Fruit fly (Drosophila melanogaster): Measurements from ENCODE around the gene CG3386.

CG3386 gene

DNA sequence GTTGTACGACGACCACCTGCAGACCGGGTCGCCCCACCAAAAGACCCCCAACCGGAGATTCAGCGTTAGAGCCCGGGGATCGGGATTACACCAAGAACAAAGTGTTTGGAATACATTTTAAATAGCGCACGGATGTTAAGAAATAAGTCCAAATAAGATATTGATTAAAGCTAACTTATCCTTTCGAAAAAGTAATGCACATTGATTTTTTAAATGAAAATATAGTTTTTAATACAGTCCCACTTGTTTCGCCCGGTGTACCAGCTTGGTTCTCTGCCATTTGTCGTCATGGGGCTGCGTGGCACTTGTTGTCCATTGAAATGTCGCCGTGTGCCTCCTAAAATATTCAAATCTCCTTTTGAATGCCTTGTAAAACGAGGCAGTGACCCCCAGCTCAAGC, 38.8 kb upstream of the CG3386 start (continued):
- TF ChIP-seq CG6689 (GFP tag; IDR thresholded peaks at IDR 0.05) (peak; percentile 43), Oli (tag; optimal IDR thresholded peaks at IDR 0.05) (no peak), fd96Cb (tag; optimal IDR thresholded peaks at IDR 0.05) (peak; percentile 26), D19A (tag; optimal IDR thresholded peaks at IDR 0.05) (peak; percentile 5), esg (GFP tag; conservative IDR thresholded peaks at IDR 0.05) (peak; percentile 41; the same call in 1 of the 2 replicates), sob (GFP tag; IDR thresholded peaks at IDR 0.05) (no peak), klu (GFP tag; IDR thresholded peaks at IDR 0.05) (no peak), Spps (tag; optimal IDR thresholded peaks at IDR 0.05) (peak; percentile 19), kah (GFP tag; optimal IDR thresholded peaks at IDR 0.05) (peak; percentile 54), Pdp1 (GFP tag; optimal IDR thresholded peaks at IDR 0.05) (peak in 1 of 2 experiments; percentile 58), ro (GFP tag; IDR thresholded peaks at IDR 0.05) (no peak), croc (GFP tag; conservative IDR thresholded peaks at IDR 0.05) (peak; percentile 35; the same call in 1 of the 3 replicates), Ets97D (GFP tag; optimal IDR thresholded peaks at IDR 0.05) (no peak), zfh1 (GFP tag; IDR thresholded peaks at IDR 0.05) (peak; percentile 49; the same call in 2 of the 3 replicates), scrt (GFP tag; optimal IDR thresholded peaks at IDR 0.05) (no peak), HmgD (GFP tag; optimal IDR thresholded peaks at IDR 0.05) (no peak), org-1 (GFP tag; optimal IDR thresholded peaks at IDR 0.05) (peak; percentile 35), CG1024 (GFP tag; IDR thresholded peaks at IDR 0.05) (no peak), D (optimal IDR thresholded peaks at IDR 0.05) (no peak), D (GFP tag; optimal IDR thresholded peaks at IDR 0.05) (peak; percentile 45), CG1602 (GFP tag; optimal IDR thresholded peaks at IDR 0.05) (no peak), CG17385 (GFP tag; optimal IDR thresholded peaks at IDR 0.05) (peak; percentile 4), Tbp (GFP tag; optimal IDR thresholded peaks at IDR 0.05) (no peak), CG2129 (GFP tag; IDR thresholded peaks at IDR 0.05; ENCODE audit: partially characterized antibody) (no peak), Hmr (GFP tag; optimal IDR thresholded peaks at IDR 0.05) (no peak), CG3407 (GFP tag; optimal IDR thresholded peaks at IDR 0.05) (peak; percentile 29), CG12744 (GFP tag; optimal IDR thresholded peaks at IDR 0.05) (no peak), row (GFP tag; IDR thresholded peaks at IDR 0.05) (peak; percentile 53; the same call in 2 of the 3 replicates), pan (optimal IDR thresholded peaks at IDR 0.05) (no peak), pan (GFP tag; optimal IDR thresholded peaks at IDR 0.05 in 1 of 2, IDR thresholded peaks at IDR 0.05 in 1 of 2) (no peak), z (GFP tag; IDR thresholded peaks at IDR 0.05) (no peak), CG10431 (GFP tag; optimal IDR thresholded peaks at IDR 0.05) (no peak), ci (GFP tag; IDR thresholded peaks at IDR 0.05) (peak; percentile 42; the same call in 1 of the 3 replicates), Six4 (GFP tag; optimal IDR thresholded peaks at IDR 0.05) (peak; percentile 10), CG15479 (GFP tag; optimal IDR thresholded peaks at IDR 0.05) (no peak), CG16863 (GFP tag; optimal IDR thresholded peaks at IDR 0.05) (peak; percentile 21), Xrp1 (GFP tag; IDR thresholded peaks at IDR 0.05) (peak; percentile 72), nmo (GFP tag; optimal IDR thresholded peaks at IDR 0.05) (peak; percentile 38), Blimp-1 (GFP tag; optimal IDR thresholded peaks at IDR 0.05) (peak; percentile 36), CG11093 (GFP tag; IDR thresholded peaks at IDR 0.05) (peak; percentile 32; the same call in 1 of the 3 replicates), CG12391 (tag; optimal IDR thresholded peaks at IDR 0.05) (peak; percentile 15), H15 (GFP tag; IDR thresholded peaks at IDR 0.05) (no peak), odd (GFP tag; optimal IDR thresholded peaks at IDR 0.05) (no peak), CG17829 (tag; optimal IDR thresholded peaks at IDR 0.05) (peak; percentile 19), jumu (GFP tag; optimal IDR thresholded peaks at IDR 0.05) (peak; percentile 51), CG8388 (GFP tag; optimal IDR thresholded peaks at IDR 0.05) (peak; percentile 67), dpn (GFP tag; optimal IDR thresholded peaks at IDR 0.05) (peak in 1 of 2 experiments; percentile 24), CG8290 (GFP tag; optimal IDR thresholded peaks at IDR 0.05) (peak; percentile 6), CG8290 (tag; optimal IDR thresholded peaks at IDR 0.05) (no peak), gcm (GFP tag; optimal IDR thresholded peaks at IDR 0.05) (peak; percentile 36), CG4854 (GFP tag; optimal IDR thresholded peaks at IDR 0.05) (no peak), CG18262 (tag; optimal IDR thresholded peaks at IDR 0.05) (peak; percentile 59)
